Fruit fly (Drosophila melanogaster) whole organism, embryonic: Measurements from ENCODE around the gene CG12594.

ENCODE experiments used
- Atf3 ChIP-seq: fragments of 200-800 bp; sonication (Bioruptor generic); optimal IDR thresholded peaks from 3 replicates; lab custom pipeline; 2016; ENCODE audit warnings: missing biosample characterization, missing genetic modification characterization
- Awh ChIP-seq: fragments of 200-800 bp; sonication (Bioruptor generic); IDR thresholded peaks from 2 replicates; pipeline ENCODE4, ENCODE4 v1.3.6; 2022; ENCODE audit warnings: missing biosample characterization, missing genetic modification characterization
- CG10147 ChIP-seq: fragments of 200-800 bp; sonication (Bioruptor generic); optimal IDR thresholded peaks from 2 replicates; lab custom pipeline; 2019; ENCODE audit warnings: missing biosample characterization, mild to moderate bottlenecking, missing genetic modification characterization, moderate library complexity
- CG11456 ChIP-seq: fragments of 200-800 bp; sonication (Bioruptor generic); IDR thresholded peaks from 3 replicates; pipeline ENCODE4 v1.3.6; 2022; ENCODE audit warnings: missing biosample characterization, missing genetic modification characterization
- CG12219 ChIP-seq: fragments of 200-800 bp; sonication (Bioruptor generic); optimal IDR thresholded peaks from 3 replicates; lab custom pipeline; 2018; ENCODE audit warnings: missing biosample characterization, mild to moderate bottlenecking, missing genetic modification characterization
- CG12299 ChIP-seq: fragments of 200-800 bp; sonication (Bioruptor generic); optimal IDR thresholded peaks from 2 replicates; lab custom pipeline; 2018; ENCODE audit warnings: missing biosample characterization, mild to moderate bottlenecking, missing genetic modification characterization
- CG13296 ChIP-seq: fragments of 200-800 bp; sonication (Bioruptor generic); optimal IDR thresholded peaks from 3 replicates; lab custom pipeline; 2018; ENCODE audit warnings: missing biosample characterization, mild to moderate bottlenecking, missing genetic modification characterization
- CG14441 ChIP-seq: fragments of 200-800 bp; sonication (Bioruptor generic); IDR thresholded peaks from 2 replicates; pipeline ENCODE4 v1.3.6; 2022; ENCODE audit warnings: missing biosample characterization, missing genetic modification characterization
- CG17612 ChIP-seq: fragments of 200-800 bp; sonication (Bioruptor generic); IDR thresholded peaks from 2 replicates; pipeline ENCODE4 v1.3.6; 2022; ENCODE audit warnings: missing biosample characterization, missing genetic modification characterization
- CG17829 ChIP-seq: fragments of 200-800 bp; optimal IDR thresholded peaks from 2 replicates; lab custom pipeline; 2019; ENCODE audit warnings: missing biosample characterization, mild to moderate bottlenecking, missing genetic modification characterization, moderate library complexity
- CG18619 ChIP-seq: fragments of 200-800 bp; sonication (Bioruptor generic); optimal IDR thresholded peaks from 3 replicates; lab custom pipeline; 2017; ENCODE audit warnings: missing biosample characterization, mild to moderate bottlenecking, missing genetic modification characterization
- CG3726 ChIP-seq: fragments of 200-800 bp; sonication (Bioruptor generic); IDR thresholded peaks from 3 replicates; pipeline ENCODE4, ENCODE4 v1.3.6; 2022; ENCODE audit warnings: missing biosample characterization, missing genetic modification characterization
- CG3995 ChIP-seq: fragments of 200-800 bp; sonication (Bioruptor generic); optimal IDR thresholded peaks from 3 replicates; lab custom pipeline; 2016; ENCODE audit warnings: missing biosample characterization, missing genetic modification characterization
- CG5180 ChIP-seq: fragments of 200-800 bp; sonication (Bioruptor generic); optimal IDR thresholded peaks from 3 replicates; lab custom pipeline; 2017; ENCODE audit warnings: missing biosample characterization, missing genetic modification characterization, mild to moderate bottlenecking, moderate library complexity, missing genetic modification reagents
- CG8089 ChIP-seq: fragments of 200-800 bp; sonication (Bioruptor generic); optimal IDR thresholded peaks from 3 replicates; lab custom pipeline; 2016; ENCODE audit warnings: missing biosample characterization, missing genetic modification characterization
- CG8290 ChIP-seq, 3 experiments: fragments of 200-800 bp; sonication (Bioruptor generic); optimal IDR thresholded peaks; 2 replicates each; lab custom pipeline; 2016 to 2019; ENCODE audit warnings: missing biosample characterization in 3 of 3, missing genetic modification characterization in 3 of 3, mild to moderate bottlenecking in 2 of 3, moderate library complexity in 1 of 3
- Dad ChIP-seq: fragments of 200-800 bp; sonication (Bioruptor generic); optimal IDR thresholded peaks from 3 replicates; lab custom pipeline; 2016; ENCODE audit warnings: missing biosample characterization, missing genetic modification characterization
- Dek ChIP-seq: fragments of 200-800 bp; sonication (Bioruptor generic); optimal IDR thresholded peaks from 3 replicates; lab custom pipeline; 2019; ENCODE audit warnings: missing biosample characterization, mild to moderate bottlenecking, missing genetic modification characterization, moderate library complexity
- Drgx ChIP-seq: fragments of 200-800 bp; sonication (Bioruptor generic); IDR thresholded peaks from 2 replicates; pipeline ENCODE4 v1.3.6; 2022; ENCODE audit warnings: missing biosample characterization, missing genetic modification characterization
- Ets65A ChIP-seq: fragments of 200-800 bp; sonication (Bioruptor generic); peaks from one replicate; lab custom pipeline; 2016; ENCODE audit warnings: missing biosample characterization, missing genetic modification characterization
- Fer1 ChIP-seq: fragments of 200-800 bp; sonication (Bioruptor generic); optimal IDR thresholded peaks from 2 replicates; lab custom pipeline; 2017; ENCODE audit warnings: missing biosample characterization, mild to moderate bottlenecking, missing genetic modification characterization
- Fer3 ChIP-seq: fragments of 200-800 bp; sonication (Bioruptor generic); optimal IDR thresholded peaks from 2 replicates; lab custom pipeline; 2018; ENCODE audit warnings: missing biosample characterization, mild to moderate bottlenecking, missing genetic modification characterization, moderate library complexity
- Hsf ChIP-seq: fragments of 200-800 bp; sonication (Bioruptor generic); optimal IDR thresholded peaks from 3 replicates; lab custom pipeline; 2016; ENCODE audit warnings: missing biosample characterization, missing genetic modification characterization
- Med ChIP-seq: fragments of 200-800 bp; sonication (Bioruptor generic); peaks from one replicate; lab custom pipeline; 2016; ENCODE audit warnings: missing biosample characterization, missing genetic modification characterization, mild to moderate bottlenecking, inconsistent platforms, moderate library complexity
- Meics ChIP-seq: fragments of 200-800 bp; sonication (Bioruptor generic); optimal IDR thresholded peaks from 2 replicates; lab custom pipeline; 2017; ENCODE audit warnings: missing biosample characterization, mild to moderate bottlenecking, missing genetic modification characterization
- Mrtf ChIP-seq: fragments of 200-800 bp; sonication (Bioruptor generic); IDR thresholded peaks from 3 replicates; pipeline ENCODE4 v1.3.6; 2022; ENCODE audit warnings: missing biosample characterization, missing genetic modification characterization
- Nf-YB ChIP-seq: fragments of 200-800 bp; sonication (Bioruptor generic); optimal IDR thresholded peaks from 3 replicates; lab custom pipeline; 2019; ENCODE audit warnings: missing biosample characterization, mild to moderate bottlenecking, missing genetic modification characterization, moderate library complexity
- Ptx1 ChIP-seq: fragments of 200-800 bp; sonication (Bioruptor generic); IDR thresholded peaks from 2 replicates; pipeline ENCODE4 v1.3.6; 2022; ENCODE audit warnings: missing biosample characterization, missing genetic modification characterization
- Sry-β ChIP-seq: fragments of 200-800 bp; sonication (Bioruptor generic); optimal IDR thresholded peaks from 2 replicates; lab custom pipeline; 2018; ENCODE audit warnings: missing biosample characterization, mild to moderate bottlenecking, missing genetic modification characterization, moderate library complexity
- Usf ChIP-seq: fragments of 200-800 bp; sonication (Bioruptor generic); optimal IDR thresholded peaks from 2 replicates; lab custom pipeline; 2017; ENCODE audit warnings: missing genotype, missing biosample characterization, missing genetic modification characterization
- Vsx1 ChIP-seq: fragments of 200-800 bp; sonication (Bioruptor generic); optimal IDR thresholded peaks from 2 replicates; lab custom pipeline; 2017; ENCODE audit warnings: missing biosample characterization, mild to moderate bottlenecking, missing genetic modification characterization, missing genetic modification reagents
- Xrp1 ChIP-seq: fragments of 200-800 bp; sonication (Bioruptor generic); IDR thresholded peaks from 2 replicates; pipeline ENCODE4 v1.3.6; 2022; ENCODE audit warnings: missing biosample characterization, missing genetic modification characterization
- ab ChIP-seq: fragments of 200-800 bp; sonication (Bioruptor generic); optimal IDR thresholded peaks from 2 replicates; lab custom pipeline; 2016; ENCODE audit warnings: missing biosample characterization, missing genetic modification characterization
- abd-A ChIP-seq: fragments of 200-800 bp; sonication (Bioruptor generic); optimal IDR thresholded peaks from 3 replicates; lab custom pipeline; 2019; ENCODE audit warnings: missing biosample characterization, mild to moderate bottlenecking, missing genetic modification characterization, moderate library complexity
- bigmax ChIP-seq: fragments of 200-800 bp; sonication (Bioruptor generic); optimal IDR thresholded peaks from 2 replicates; lab custom pipeline; 2018; ENCODE audit warnings: missing biosample characterization, mild to moderate bottlenecking, missing genetic modification characterization
- chinmo ChIP-seq: fragments of 200-800 bp; sonication (Bioruptor generic); IDR thresholded peaks from 4 replicates; pipeline ENCODE4 v1.3.6; 2022; ENCODE audit warnings: missing biosample characterization, missing genetic modification characterization; ENCODE audit not compliant: partially characterized antibody
- dysf ChIP-seq: fragments of 200-800 bp; sonication (Bioruptor generic); IDR thresholded peaks from 3 replicates; pipeline ENCODE4 v1.3.6; 2022; ENCODE audit warnings: missing biosample characterization, missing genetic modification characterization
- fru ChIP-seq: fragments of >200 bp; optimal IDR thresholded peaks from 2 replicates; lab custom pipeline; 2017
- gcm2 ChIP-seq: fragments of 200-800 bp; sonication (Bioruptor generic); optimal IDR thresholded peaks from 2 replicates; lab custom pipeline; 2016; ENCODE audit warnings: missing biosample characterization, missing genetic modification characterization
- gsb ChIP-seq: fragments of 200-800 bp; sonication (Bioruptor generic); IDR thresholded peaks from 2 replicates; pipeline ENCODE4 v1.3.6; 2022; ENCODE audit warnings: missing biosample characterization, missing genetic modification characterization
- gsb-n ChIP-seq: fragments of 200-800 bp; sonication (Bioruptor generic); optimal IDR thresholded peaks from 3 replicates; lab custom pipeline; 2018; ENCODE audit warnings: missing biosample characterization, mild to moderate bottlenecking, missing genetic modification characterization
- kay ChIP-seq: fragments of 200-800 bp; sonication (Bioruptor generic); optimal IDR thresholded peaks from 2 replicates; lab custom pipeline; 2016; ENCODE audit warnings: missing biosample characterization, missing genetic modification characterization
- nmo ChIP-seq: fragments of 200-800 bp; sonication (Bioruptor generic); optimal IDR thresholded peaks from 2 replicates; lab custom pipeline; 2018; ENCODE audit warnings: missing biosample characterization, mild to moderate bottlenecking, missing genetic modification characterization, moderate library complexity
- p53 ChIP-seq: fragments of 200-800 bp; sonication (Bioruptor generic); optimal IDR thresholded peaks from 2 replicates; lab custom pipeline; 2016; ENCODE audit warnings: missing biosample characterization, missing genetic modification characterization
- pb ChIP-seq: fragments of 200-800 bp; sonication (Bioruptor generic); optimal IDR thresholded peaks from 3 replicates; lab custom pipeline; 2016; ENCODE audit warnings: missing biosample characterization, missing genetic modification characterization
- prd ChIP-seq, 3 experiments: fragments of >200 bp in 2 of 3; fragments of 200-800 bp in 1 of 3; sonication (Bioruptor generic) in 1 of 3; optimal IDR thresholded peaks in 2 of 3; IDR thresholded peaks in 1 of 3; 2 replicates in 2 of 3; 3 replicates in 1 of 3; pipeline versions ENCODE4 v1.3.6 to Lab custom; 2017 to 2022; ENCODE audit warnings: missing biosample characterization in 1 of 3, missing genetic modification characterization in 1 of 3
- ranshi ChIP-seq: fragments of 200-800 bp; sonication (Bioruptor generic); IDR thresholded peaks from 2 replicates; pipeline ENCODE4 v1.3.6; 2022; ENCODE audit warnings: missing biosample characterization, missing genetic modification characterization
- slbo ChIP-seq: fragments of 200-800 bp; sonication (Bioruptor generic); IDR thresholded peaks from 2 replicates; pipeline ENCODE4 v1.3.6; 2022; ENCODE audit warnings: missing biosample characterization, missing genetic modification characterization
- so ChIP-seq: fragments of 200-800 bp; sonication (Bioruptor generic); IDR thresholded peaks from 3 replicates; pipeline ENCODE4 v1.3.6; 2022; ENCODE audit warnings: missing biosample characterization, missing genetic modification characterization
- tgo ChIP-seq: fragments of 200-800 bp; sonication (Bioruptor generic); IDR thresholded peaks from 3 replicates; pipeline ENCODE4 v1.3.6; 2022; ENCODE audit warnings: missing biosample characterization, missing genetic modification characterization
- zf30C ChIP-seq: fragments of 200-800 bp; sonication (Bioruptor generic); optimal IDR thresholded peaks from 3 replicates; lab custom pipeline; 2018; ENCODE audit warnings: missing biosample characterization, mild to moderate bottlenecking, missing genetic modification characterization

Gene CG12594

dm6 chr3R:11678016-11678415, 43.5 kb upstream of the CG12594 start, which contains the start of gene CG18476 (continued):
- TF ChIP-seq Med (GFP tag; lab: Kevin White, UChicago) (peak; percentile 94), kay (GFP tag; lab: Kevin White, UChicago) (peak; percentile 84), prd (optimal IDR thresholded peaks at IDR 0.05; lab: Kevin White, UChicago) (no peak), prd (GFP tag; IDR thresholded peaks at IDR 0.05; lab: Robert Waterston, UW) (peak; percentile 96), CG3726 (GFP tag; lab: Robert Waterston, UW) (peak; percentile 92), Fer1 (GFP tag; lab: Kevin White, UChicago) (peak; percentile 90), CG18619 (GFP tag; lab: Kevin White, UChicago) (peak; percentile 82), ranshi (GFP tag; lab: Robert Waterston, UW) (peak; percentile 95), abd-A (tag; lab: Kevin White, UChicago) (no peak), CG17829 (tag; lab: Kevin White, UChicago) (peak; percentile 96), Ets65A (GFP tag; lab: Kevin White, UChicago) (peak; percentile 90), Fer3 (peak; percentile 93), Sry-β (GFP tag; lab: Kevin White, UChicago) (no peak), pb (GFP tag; lab: Kevin White, UChicago) (no peak), CG8089 (peak; percentile 33), Mrtf (GFP tag; lab: Robert Waterston, UW) (peak; percentile 93), ab (GFP tag; lab: Kevin White, UChicago) (no peak), gcm2 (GFP tag; lab: Kevin White, UChicago) (no peak), Drgx (GFP tag; lab: Robert Waterston, UW) (peak; percentile 95), Nf-YB (GFP tag; lab: Kevin White, UChicago) (peak; percentile 73), chinmo (GFP tag; lab: Robert Waterston, UW) (no peak), CG13296 (GFP tag; lab: Kevin White, UChicago) (peak; percentile 92), gsb (GFP tag; lab: Robert Waterston, UW) (peak; percentile 73), Dek (tag; lab: Kevin White, UChicago) (peak; percentile 94), Awh (GFP tag; lab: Robert Waterston, UW) (peak; percentile 94), Meics (GFP tag; lab: Kevin White, UChicago) (peak; percentile 90), CG17612 (peak; percentile 89), nmo (GFP tag; lab: Kevin White, UChicago) (peak; percentile 97), so (GFP tag; lab: Robert Waterston, UW) (peak; percentile 83; the same call in 2 of the 3 replicates), gsb-n (tag; lab: Kevin White, UChicago) (peak; percentile 89), Xrp1 (GFP tag; lab: Robert Waterston, UW) (peak; percentile 96), CG12219 (GFP tag; lab: Kevin White, UChicago) (peak; percentile 76), CG5180 (GFP tag; lab: Kevin White, UChicago) (peak; percentile 74), bigmax (no peak), CG12299 (tag; lab: Kevin White, UChicago) (peak; percentile 89), Usf (GFP tag; lab: Kevin White, UChicago) (peak; percentile 81), dysf (peak; percentile 96), slbo (GFP tag; lab: Robert Waterston, UW) (peak; percentile 95), CG3995 (peak; percentile 98), CG10147 (peak; percentile 95), tgo (GFP tag; lab: Robert Waterston, UW) (peak; percentile 94), Atf3 (GFP tag; lab: Kevin White, UChicago) (peak; percentile 52), CG11456 (GFP tag; lab: Robert Waterston, UW) (peak; percentile 92), CG14441 (GFP tag; lab: Robert Waterston, UW) (peak; percentile 95), Vsx1 (GFP tag; lab: Kevin White, UChicago) (peak; percentile 83), fru (no peak), p53 (no peak), Hsf (GFP tag; lab: Kevin White, UChicago) (peak; percentile 91), Dad (GFP tag; lab: Kevin White, UChicago) (peak; percentile 30), zf30C (no peak), Ptx1 (GFP tag; lab: Robert Waterston, UW) (peak; percentile 95), CG8290 (GFP tag; optimal IDR thresholded peaks at IDR 0.05; lab: Kevin White, UChicago) (peak; percentile 78), CG8290 (tag; optimal IDR thresholded peaks at IDR 0.05; lab: Kevin White, UChicago) (peak in 1 of 2 experiments; percentile 63)
